Worm (Caenorhabditis elegans): ENCODE measurements around the gene F22E5.20.

DNA sequence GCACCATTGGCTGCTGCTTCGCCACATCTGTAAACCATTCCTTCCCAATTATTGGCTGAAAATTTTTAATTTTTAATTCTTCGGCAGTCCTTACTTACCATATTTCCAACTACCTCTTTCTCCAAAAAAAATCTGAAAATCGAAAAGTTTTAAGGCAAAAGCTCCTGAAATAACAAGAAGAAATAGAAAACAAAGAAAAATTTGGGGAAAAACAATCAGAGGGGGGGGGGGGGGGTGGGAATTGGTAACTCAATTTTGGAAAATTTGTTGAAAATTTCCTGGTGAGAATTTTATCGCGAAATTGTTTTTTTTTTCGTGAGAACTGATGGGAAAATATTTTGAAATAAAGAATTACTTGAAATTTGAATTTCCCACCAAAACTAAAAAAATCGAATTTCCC is 19.0 kb upstream of the F22E5.20 start, which contains the start of gene set-11:
- TF ChIP-seq unc-39 (tag; optimal IDR thresholded peaks at IDR 0.05) (no peak), lsy-2 (tag; optimal IDR thresholded peaks at IDR 0.05) (no peak), sptf-1 (tag; optimal IDR thresholded peaks at IDR 0.05) (no peak), ces-1 (GFP tag; optimal IDR thresholded peaks at IDR 0.05) (no peak), pha-4 (tag; optimal IDR thresholded peaks at IDR 0.05) (no peak), flh-1 (GFP tag; optimal IDR thresholded peaks at IDR 0.05) (no peak)

All from whole organism, mixed stage, embryonic.